Worm (Caenorhabditis elegans): ENCODE measurements around the gene T21H3.1.

The T21H3.1 gene

DNA sequence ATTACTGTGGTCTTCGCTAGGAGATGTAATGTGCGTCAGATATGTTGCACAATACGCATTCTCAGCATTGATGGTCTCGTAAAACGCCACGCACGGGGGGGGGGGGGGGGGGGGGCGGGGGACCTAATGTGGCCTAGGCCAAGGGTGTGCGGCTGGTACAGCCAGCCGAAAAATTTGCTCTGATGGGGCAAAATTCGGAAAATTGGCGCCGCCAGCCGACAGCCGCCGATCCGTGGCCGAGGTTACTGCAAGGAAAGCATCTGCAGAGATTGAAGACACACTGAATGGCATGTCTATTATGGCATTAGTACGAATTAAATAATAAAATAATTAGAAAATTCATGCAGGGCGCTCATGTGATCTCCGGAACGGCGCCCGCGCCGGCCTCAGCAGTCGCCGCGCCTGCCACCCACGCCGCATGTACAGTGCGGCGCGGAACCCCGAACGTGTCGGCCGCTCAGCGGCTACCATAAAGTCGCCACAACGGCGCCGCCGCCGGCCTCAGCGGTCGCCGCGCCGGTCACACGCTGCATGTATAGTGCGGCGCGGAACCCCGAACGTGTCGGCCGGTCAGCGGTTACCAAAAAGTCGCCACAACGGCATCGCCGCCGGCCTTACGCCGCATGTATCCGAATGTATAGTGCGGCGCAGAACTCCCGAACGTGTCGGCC lies 22.8 kb downstream of the T21H3.1 start, which contains the start of gene Y50D4A.6:
Y50D4A.6 (minus strand) TSS at position 51 of the 671 bp plus-strand sequence.
- TF ChIP-seq ztf-11 (tag; optimal IDR thresholded peaks at IDR 0.05) (no peak), mbf-1 (tag; optimal IDR thresholded peaks at IDR 0.05) (no peak), ama-1 (optimal IDR thresholded peaks at IDR 0.05) (no peak), egl-27 (tag; optimal IDR thresholded peaks at IDR 0.05) (no peak), skn-1 (tag; optimal IDR thresholded peaks at IDR 0.05) (no peak), ztf-4 (tag; optimal IDR thresholded peaks at IDR 0.05) (no peak), unc-39 (tag; optimal IDR thresholded peaks at IDR 0.05) (no peak), Y55F3AM.14 (GFP tag; optimal IDR thresholded peaks at IDR 0.05) (no peak), lin-39 (tag; optimal IDR thresholded peaks at IDR 0.05) (no peak), lin-11 (tag; optimal IDR thresholded peaks at IDR 0.05) (no peak), F13H6.1 (tag; optimal IDR thresholded peaks at IDR 0.05) (no peak), ceh-16 (tag; optimal IDR thresholded peaks at IDR 0.05) (no peak), crh-2 (tag; optimal IDR thresholded peaks at IDR 0.05) (no peak), fos-1 (tag; optimal IDR thresholded peaks at IDR 0.05) (no peak), elt-1 (tag; optimal IDR thresholded peaks at IDR 0.05) (no peak), nhr-25 (tag; optimal IDR thresholded peaks at IDR 0.05) (no peak), nhr-77 (tag; optimal IDR thresholded peaks at IDR 0.05) (no peak)

DNA sequence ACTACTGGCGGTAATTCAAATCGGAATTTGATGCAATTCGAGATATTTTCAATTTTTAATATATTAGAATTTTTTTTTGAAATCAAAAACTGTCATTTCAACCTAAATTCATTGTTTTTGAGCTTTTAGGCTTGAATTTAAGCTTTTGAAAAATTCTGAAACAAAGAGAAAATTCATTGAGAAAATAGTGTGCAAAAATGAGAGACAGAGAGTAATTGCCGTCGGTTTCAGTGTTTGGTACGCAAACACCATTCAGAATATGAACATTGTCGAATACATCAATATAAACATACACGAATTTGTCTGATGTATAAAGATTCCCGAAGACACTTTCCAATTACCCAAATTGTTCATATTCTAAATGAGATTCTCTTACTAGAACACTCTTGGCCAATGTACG lies 25.2 kb downstream of the T21H3.1 start:
- peak; percentile 52 for TF ChIP-seq unc-55 (GFP tag; optimal IDR thresholded peaks at IDR 0.05)
- TF ChIP-seq nhr-237 (tag; optimal IDR thresholded peaks at IDR 0.05) = no peak
- TF ChIP-seq skn-1 (tag; optimal IDR thresholded peaks at IDR 0.05) = no peak
- TF ChIP-seq C34F6.9 (tag; optimal IDR thresholded peaks at IDR 0.05) = no peak
- no peak for TF ChIP-seq nhr-11 (tag; optimal IDR thresholded peaks at IDR 0.05)
- no peak for TF ChIP-seq lin-13 (GFP tag; optimal IDR thresholded peaks at IDR 0.05)
- no peak for TF ChIP-seq lin-39 (tag; optimal IDR thresholded peaks at IDR 0.05)
- no peak for TF ChIP-seq egl-27 (tag; optimal IDR thresholded peaks at IDR 0.05)
- no peak for TF ChIP-seq mbf-1 (tag; optimal IDR thresholded peaks at IDR 0.05)

ce11 chrV:1206971-1207370 lies 30.4 kb downstream of the T21H3.1 start, which contains the start of gene Y50D4A.5:
TSS of gene Y50D4A.5 (plus strand) at chrV:1207307.
- no peak for TF ChIP-seq nhr-6 (tag; optimal IDR thresholded peaks at IDR 0.05)
- TF ChIP-seq fos-1 (tag; optimal IDR thresholded peaks at IDR 0.05) = no peak
- TF ChIP-seq F13H6.1 (tag; optimal IDR thresholded peaks at IDR 0.05) = no peak
- TF ChIP-seq sma-9 (GFP tag; optimal IDR thresholded peaks at IDR 0.05) = no peak
- TF ChIP-seq sma-9 (tag; optimal IDR thresholded peaks at IDR 0.05) = no peak
- no peak for TF ChIP-seq aly-2 (tag; optimal IDR thresholded peaks at IDR 0.05)
- peak; percentile 54 for TF ChIP-seq gmeb-1 (tag; optimal IDR thresholded peaks at IDR 0.05)
- TF ChIP-seq nhr-129 (tag; optimal IDR thresholded peaks at IDR 0.05) = no peak
- no peak for TF ChIP-seq ztf-1 (GFP tag; conservative IDR thresholded peaks at IDR 0.05)
- TF ChIP-seq ama-1 (optimal IDR thresholded peaks at IDR 0.05) = no peak
- peak; percentile 26 for TF ChIP-seq sma-3 (GFP tag; optimal IDR thresholded peaks at IDR 0.05)
- TF ChIP-seq unc-55 (GFP tag; optimal IDR thresholded peaks at IDR 0.05) = peak; percentile 2
- TF ChIP-seq nhr-25 (tag; optimal IDR thresholded peaks at IDR 0.05) = no peak
- TF ChIP-seq nhr-21 (tag; optimal IDR thresholded peaks at IDR 0.05) = no peak
- no peak for TF ChIP-seq R02D3.7 (tag; optimal IDR thresholded peaks at IDR 0.05)
- no peak for TF ChIP-seq lin-39 (tag; optimal IDR thresholded peaks at IDR 0.05)
- TF ChIP-seq mdl-1 (tag; optimal IDR thresholded peaks at IDR 0.05) = no peak
- no peak for TF ChIP-seq skn-1 (tag; optimal IDR thresholded peaks at IDR 0.05)
- TF ChIP-seq nhr-23 (tag; optimal IDR thresholded peaks at IDR 0.05) = no peak
- no peak for TF ChIP-seq Y55F3AM.14 (GFP tag; optimal IDR thresholded peaks at IDR 0.05)
- no peak for TF ChIP-seq lin-13 (GFP tag; optimal IDR thresholded peaks at IDR 0.05)
- TF ChIP-seq peb-1 (tag; optimal IDR thresholded peaks at IDR 0.05) = no peak
- peak in 1 of 2 experiments; percentile 26 for TF ChIP-seq lsy-2 (tag; optimal IDR thresholded peaks at IDR 0.05)
- TF ChIP-seq crh-2 (tag; optimal IDR thresholded peaks at IDR 0.05) = no peak
- TF ChIP-seq ceh-82 (tag; optimal IDR thresholded peaks at IDR 0.05) = no peak
- no peak for TF ChIP-seq ztf-11 (tag; optimal IDR thresholded peaks at IDR 0.05)
- no peak for TF ChIP-seq mab-5 (tag; optimal IDR thresholded peaks at IDR 0.05)
- TF ChIP-seq sem-4 (tag; optimal IDR thresholded peaks at IDR 0.05) = no peak
- peak; percentile 38 for TF ChIP-seq C34F6.9 (tag; optimal IDR thresholded peaks at IDR 0.05)
- no peak for TF ChIP-seq lin-11 (tag; optimal IDR thresholded peaks at IDR 0.05)
- no peak for TF ChIP-seq nhr-77 (tag; optimal IDR thresholded peaks at IDR 0.05)
- TF ChIP-seq mbf-1 (tag; optimal IDR thresholded peaks at IDR 0.05) = no peak
